Fruit fly (Drosophila melanogaster): Measurements from ENCODE around the gene hyx.
A peak's percentile ranks its signal among the peaks of the same experiment; 100 is the strongest.

DNA sequence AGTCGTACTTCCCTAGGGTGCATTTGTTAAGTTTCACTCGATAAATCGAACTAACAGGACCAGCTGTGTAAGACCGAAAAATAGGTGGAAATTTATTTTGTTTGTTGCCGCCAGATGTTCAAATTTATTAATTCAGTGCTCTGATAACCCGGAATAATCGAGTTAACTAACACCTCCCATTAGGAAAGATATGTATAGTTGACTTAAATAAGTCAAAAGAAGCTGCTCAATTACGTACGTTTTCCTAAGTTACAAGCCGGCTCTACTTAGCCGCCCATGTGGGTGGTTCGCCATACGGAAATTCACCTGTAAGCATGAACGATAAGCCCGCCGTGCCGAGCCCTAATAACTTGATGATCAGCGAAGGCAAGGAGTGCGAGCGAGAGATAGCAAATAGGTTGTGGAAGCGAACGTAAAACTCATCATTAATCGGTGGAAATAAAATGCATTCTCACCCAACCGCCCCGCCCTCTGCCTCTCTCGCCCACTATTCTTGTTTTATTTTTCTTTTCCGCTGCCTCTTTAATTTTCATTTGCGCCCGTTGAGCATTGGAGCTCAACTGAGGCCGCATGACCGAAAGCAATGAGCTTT, 15.4 kb downstream of the hyx start:
- TF ChIP-seq Hr78 (GFP tag; optimal IDR thresholded peaks at IDR 0.05), result no peak
- no peak for TF ChIP-seq CG13123 (GFP tag; optimal IDR thresholded peaks at IDR 0.05)
- no peak for TF ChIP-seq insv (GFP tag; optimal IDR thresholded peaks at IDR 0.05)
- no peak for TF ChIP-seq Rfx (GFP tag; IDR thresholded peaks at IDR 0.05)
- TF ChIP-seq Bdp1 (GFP tag; optimal IDR thresholded peaks at IDR 0.05), result no peak
- TF ChIP-seq Atf-2 (GFP tag; optimal IDR thresholded peaks at IDR 0.05), result no peak
- peak; percentile 4 for TF ChIP-seq Fer2 (tag; optimal IDR thresholded peaks at IDR 0.05)
- TF ChIP-seq kni (GFP tag; optimal IDR thresholded peaks at IDR 0.05), result no peak
- TF ChIP-seq CG11504 (tag; optimal IDR thresholded peaks at IDR 0.05), result peak; percentile 73
